Worm (Caenorhabditis elegans) whole organism, L4/young adult: ENCODE measurements around the gene K02E7.11.

Experiments
- W03F9.2 ChIP-seq: fragments of 150-350 bp; optimal IDR thresholded peaks from 2 replicates; lab custom pipeline; 2014; ENCODE audit warnings: missing biosample characterization, missing genetic modification characterization
- dao-5 ChIP-seq: sonication (generic microtip); optimal IDR thresholded peaks from 2 replicates; lab custom pipeline; 2016; ENCODE audit warnings: missing genotype, missing genetic modification characterization, moderate library complexity, missing compliant biosample characterization
- him-1 ChIP-seq: sonication (generic microtip); optimal IDR thresholded peaks from 2 replicates; lab custom pipeline; 2016; ENCODE audit warnings: missing genotype, missing genetic modification reagents, missing genetic modification characterization, missing compliant biosample characterization

ce11 chrII:1124757-1125156 lies 49.4 kb upstream of the K02E7.11 start:
- no peak for TF ChIP-seq W03F9.2 (tag; lab: Kevin White, UChicago)
- TF ChIP-seq him-1 (tag; lab: Kevin White, UChicago): no peak
- no peak for TF ChIP-seq dao-5 (tag; lab: Kevin White, UChicago)
